Worm (Caenorhabditis elegans) whole organism, L1 larva: ENCODE results near the gene ZK1290.10.

ENCODE experiments used
- C34B4.2 ChIP-seq: sonication (generic microtip); optimal IDR thresholded peaks from 2 replicates; lab custom pipeline; 2017; ENCODE audit warnings: mild to moderate bottlenecking, missing genetic modification characterization, missing compliant biosample characterization
- dsc-1 ChIP-seq: sonication (generic microtip); optimal IDR thresholded peaks from 2 replicates; lab custom pipeline; 2016; ENCODE audit warnings: mild to moderate bottlenecking, missing genetic modification characterization, missing compliant biosample characterization
- grh-1 ChIP-seq: fragments of 200-800 bp; sonication (Bioruptor generic); IDR thresholded peaks from 2 replicates; pipeline ENCODE4 v1.3.6; 2022; ENCODE audit warnings: missing genetic modification reagents, missing genetic modification characterization, missing compliant biosample characterization
- lin-15B ChIP-seq: fragments of 150-350 bp; sonication (generic microtip); optimal IDR thresholded peaks from 3 replicates; lab custom pipeline; 2014; ENCODE audit warnings: missing biosample characterization, missing genetic modification characterization
- lin-39 ChIP-seq: fragments of 150-350 bp; optimal IDR thresholded peaks from 2 replicates; lab custom pipeline; 2014; ENCODE audit warnings: missing biosample characterization, missing genetic modification reagents, missing genetic modification characterization
- nhr-47 ChIP-seq: sonication (generic microtip); optimal IDR thresholded peaks from 2 replicates; lab custom pipeline; 2016; ENCODE audit warnings: mild to moderate bottlenecking, missing genetic modification characterization, moderate library complexity, missing compliant biosample characterization
- unc-62 ChIP-seq: fragments of 150-350 bp; optimal IDR thresholded peaks from 2 replicates; lab custom pipeline; 2014; ENCODE audit warnings: missing biosample characterization, missing genetic modification reagents, missing genetic modification characterization
- ztf-11 ChIP-seq, 2 experiments: sonication (generic microtip); optimal IDR thresholded peaks; 2 replicates each; lab custom pipeline; 2016 to 2017; ENCODE audit warnings: missing genetic modification characterization in 2 of 2, missing biosample characterization in 1 of 2, missing compliant biosample characterization in 1 of 2

- no peak for TF ChIP-seq ztf-11 (tag; optimal IDR thresholded peaks at IDR 0.05; lab: Kevin White, UChicago)
- no peak for TF ChIP-seq C34B4.2 (tag; lab: Kevin White, UChicago)
- TF ChIP-seq lin-39 (tag; lab: Kevin White, UChicago), result no peak
- no peak for TF ChIP-seq lin-15B (tag; lab: Kevin White, UChicago)
- TF ChIP-seq unc-62 (GFP tag; lab: Kevin White, UChicago), result no peak
- TF ChIP-seq nhr-47 (tag; lab: Kevin White, UChicago), result no peak
- no peak for TF ChIP-seq dsc-1 (tag; lab: Kevin White, UChicago)
- TF ChIP-seq grh-1 (GFP tag; lab: Robert Waterston, UW), result no peak
Observed at ce11 chrII:7594812-7595211, 41.1 kb upstream of the ZK1290.10 start, which contains the start of gene syd-1.
